Fruit fly (Drosophila melanogaster) whole organism, wandering third instar larva: ENCODE data around the gene Hecw.

Experiments
- Abd-B ChIP-seq: fragments of >200 bp; optimal IDR thresholded peaks from 2 replicates; lab custom pipeline; 2017; ENCODE audit warnings: missing biosample characterization, missing genetic modification characterization
- CG32264 ChIP-seq: fragments of 200-800 bp; sonication (Bioruptor generic); optimal IDR thresholded peaks from 2 replicates; lab custom pipeline; 2016; ENCODE audit warnings: missing biosample characterization, missing genetic modification characterization
- CG9705 ChIP-seq: fragments of 200-800 bp; sonication (Bioruptor generic); optimal IDR thresholded peaks from 2 replicates; lab custom pipeline; 2018; ENCODE audit warnings: missing biosample characterization, mild to moderate bottlenecking, missing genetic modification characterization
- CrebA ChIP-seq: fragments of 200-800 bp; sonication (Bioruptor generic); optimal IDR thresholded peaks from 2 replicates; lab custom pipeline; 2016; ENCODE audit warnings: missing biosample characterization, mild to moderate bottlenecking, missing genetic modification characterization, borderline replicate concordance
- Dfd ChIP-seq: fragments of >200 bp; optimal IDR thresholded peaks from 2 replicates; lab custom pipeline; 2017; ENCODE audit warnings: missing biosample characterization, missing genetic modification characterization
- Dif ChIP-seq: fragments of 200-275, 200-300 bp; sonication (Bioruptor generic); optimal IDR thresholded peaks from 2 replicates; lab custom pipeline; 2018; ENCODE audit warnings: missing biosample characterization, missing genetic modification characterization; ENCODE audit not compliant: partially characterized antibody
- GATAd ChIP-seq: sonication (Bioruptor generic); optimal IDR thresholded peaks from 2 replicates; lab custom pipeline; 2016; ENCODE audit warnings: missing biosample characterization, missing genetic modification characterization
- HLH106 ChIP-seq: fragments of 200-800 bp; optimal IDR thresholded peaks from 3 replicates; lab custom pipeline; 2019; ENCODE audit warnings: missing biosample characterization, mild to moderate bottlenecking, missing genetic modification characterization, moderate library complexity
- Hnf4 ChIP-seq: fragments of 200-800 bp; sonication (Bioruptor generic); optimal IDR thresholded peaks from 2 replicates; lab custom pipeline; 2016; ENCODE audit warnings: missing biosample characterization, mild to moderate bottlenecking, missing genetic modification characterization
- Hr78 ChIP-seq: fragments of >200 bp; optimal IDR thresholded peaks from 2 replicates; lab custom pipeline; 2017; ENCODE audit warnings: missing biosample characterization, missing genetic modification characterization
- Hr83 ChIP-seq: fragments of 200-300 bp; sonication (Bioruptor generic); optimal IDR thresholded peaks from 2 replicates; lab custom pipeline; 2016; ENCODE audit warnings: missing biosample characterization, mild to moderate bottlenecking, missing genetic modification characterization, moderate library complexity; ENCODE audit not compliant: poor library complexity, severe bottlenecking
- Jra ChIP-seq: sonication (Bioruptor generic); optimal IDR thresholded peaks from 2 replicates; lab custom pipeline; 2016; ENCODE audit warnings: missing biosample characterization, missing genetic modification characterization
- Mio ChIP-seq: sonication (Bioruptor generic); optimal IDR thresholded peaks from 2 replicates; lab custom pipeline; 2016; ENCODE audit warnings: missing biosample characterization, missing genetic modification characterization
- Myc ChIP-seq: fragments of >200 bp; optimal IDR thresholded peaks from 2 replicates; lab custom pipeline; 2017
- N ChIP-seq: fragments of >200 bp; optimal IDR thresholded peaks from 2 replicates; lab custom pipeline; 2018; ENCODE audit warnings: missing biosample characterization, missing external identifiers, missing genetic modification characterization
- OdsH ChIP-seq: fragments of 200-800 bp; sonication (Bioruptor generic); optimal IDR thresholded peaks from 2 replicates; lab custom pipeline; 2016; ENCODE audit warnings: missing biosample characterization, mild to moderate bottlenecking, missing genetic modification characterization
- Rel ChIP-seq, 2 experiments: fragments of 200-800 bp; sonication (Bioruptor generic) in 1 of 2; optimal IDR thresholded peaks; 2 replicates in 1 of 2; 3 replicates in 1 of 2; lab custom pipeline; 2016 to 2019; ENCODE audit warnings: mild to moderate bottlenecking in 2 of 2, missing biosample characterization in 2 of 2, missing genetic modification characterization in 2 of 2, moderate library complexity in 1 of 2
- Sp1 ChIP-seq: fragments of 200-800 bp; sonication (Bioruptor generic); optimal IDR thresholded peaks from 3 replicates; lab custom pipeline; 2019; ENCODE audit warnings: missing biosample characterization, mild to moderate bottlenecking, missing genetic modification characterization, moderate library complexity
- Vsx2 ChIP-seq: fragments of 200-300, 225-300 bp; sonication (Bioruptor generic); optimal IDR thresholded peaks from 2 replicates; lab custom pipeline; 2018; ENCODE audit warnings: missing biosample characterization, missing genetic modification characterization; ENCODE audit not compliant: partially characterized antibody
- br ChIP-seq: fragments of 200-800 bp; sonication (Bioruptor generic); optimal IDR thresholded peaks from 2 replicates; lab custom pipeline; 2016; ENCODE audit warnings: missing biosample characterization, missing genetic modification characterization
- brk ChIP-seq: fragments of 200-800 bp; sonication (Bioruptor generic); optimal IDR thresholded peaks from 2 replicates; lab custom pipeline; 2016; ENCODE audit warnings: missing biosample characterization, mild to moderate bottlenecking, missing genetic modification characterization
- dl ChIP-seq, 2 experiments: fragments of 175-275, 200-275 bp in 1 of 2; fragments of 200-275 bp in 1 of 2; sonication (Bioruptor generic); optimal IDR thresholded peaks; lab custom pipeline; 2018; ENCODE audit warnings: mild to moderate bottlenecking in 2 of 2, missing biosample characterization in 2 of 2, missing genetic modification characterization in 2 of 2, moderate library complexity in 2 of 2; ENCODE audit not compliant: partially characterized antibody in 2 of 2, insufficient read depth in 1 of 2
- dmrt93B ChIP-seq: fragments of 200-800 bp; sonication (Bioruptor generic); optimal IDR thresholded peaks from 2 replicates; lab custom pipeline; 2018; ENCODE audit warnings: missing biosample characterization, mild to moderate bottlenecking, missing genetic modification characterization
- dsf ChIP-seq: sonication (Bioruptor generic); optimal IDR thresholded peaks from 2 replicates; lab custom pipeline; 2016; ENCODE audit warnings: missing biosample characterization, missing genetic modification characterization, borderline replicate concordance
- ey ChIP-seq: fragments of 200-800 bp; sonication (Bioruptor generic); optimal IDR thresholded peaks from 2 replicates; lab custom pipeline; 2016; ENCODE audit warnings: missing biosample characterization, missing genetic modification characterization
- foxo ChIP-seq, 2 experiments: fragments of 200-800 bp; sonication (Bioruptor generic); optimal IDR thresholded peaks; 2 replicates in 1 of 2; 3 replicates in 1 of 2; lab custom pipeline; 2016 to 2017; ENCODE audit warnings: missing biosample characterization in 2 of 2, missing genetic modification characterization in 2 of 2
- fru ChIP-seq: fragments of 200-800 bp; sonication (Bioruptor generic); optimal IDR thresholded peaks from 3 replicates; lab custom pipeline; 2016; ENCODE audit warnings: missing biosample characterization, mild to moderate bottlenecking, missing genetic modification characterization
- h ChIP-seq: fragments of 200-800 bp; sonication (Bioruptor generic); optimal IDR thresholded peaks from 3 replicates; lab custom pipeline; 2016; ENCODE audit warnings: missing biosample characterization, mild to moderate bottlenecking, missing genetic modification characterization
- jim ChIP-seq: fragments of 175-275, 200-325 bp; sonication (Bioruptor generic); optimal IDR thresholded peaks from 2 replicates; lab custom pipeline; 2016; ENCODE audit warnings: missing biosample characterization, mild to moderate bottlenecking, missing genetic modification characterization
- lola ChIP-seq: fragments of >200 bp; optimal IDR thresholded peaks from 2 replicates; lab custom pipeline; 2017; ENCODE audit warnings: missing biosample characterization, missing genetic modification characterization
- pan ChIP-seq: fragments of >200 bp; optimal IDR thresholded peaks from 2 replicates; lab custom pipeline; 2017
- psq ChIP-seq: fragments of 200-800 bp; sonication (Bioruptor generic); optimal IDR thresholded peaks from 3 replicates; lab custom pipeline; 2017; ENCODE audit warnings: missing biosample characterization, mild to moderate bottlenecking, missing genetic modification characterization, moderate library complexity
- rgr ChIP-seq: fragments of 200-800 bp; sonication (Bioruptor generic); optimal IDR thresholded peaks from 3 replicates; lab custom pipeline; 2016; ENCODE audit warnings: missing biosample characterization, mild to moderate bottlenecking, missing genetic modification characterization
- sage ChIP-seq: fragments of 200-800 bp; sonication (Bioruptor generic); optimal IDR thresholded peaks from 2 replicates; lab custom pipeline; 2016; ENCODE audit warnings: missing biosample characterization, mild to moderate bottlenecking, missing genetic modification characterization
- sv ChIP-seq: fragments of 200-800 bp; sonication (Bioruptor generic); optimal IDR thresholded peaks from 3 replicates; lab custom pipeline; 2016; ENCODE audit warnings: missing biosample characterization, missing genetic modification characterization
- tai ChIP-seq: sonication (Bioruptor generic); optimal IDR thresholded peaks from 2 replicates; lab custom pipeline; 2016; ENCODE audit warnings: missing biosample characterization, missing genetic modification characterization
- usp ChIP-seq: fragments of >200 bp; optimal IDR thresholded peaks from 2 replicates; lab custom pipeline; 2017; ENCODE audit warnings: missing biosample characterization, missing genetic modification characterization
- woc ChIP-seq: sonication (Bioruptor generic); optimal IDR thresholded peaks from 2 replicates; lab custom pipeline; 2016; ENCODE audit warnings: missing biosample characterization, mild to moderate bottlenecking, missing genetic modification characterization

Hecw gene

dm6 chrX:9581869-9582268 lies 26.9 kb upstream of the Hecw start:
- TF ChIP-seq woc (GFP tag; lab: Kevin White, UChicago) (peak; percentile 28), brk (GFP tag; lab: Kevin White, UChicago) (no peak), pan (lab: Kevin White, UChicago) (no peak), Vsx2 (no peak), HLH106 (tag; lab: Kevin White, UChicago) (no peak), dmrt93B (GFP tag; lab: Kevin White, UChicago) (no peak), foxo (GFP tag; optimal IDR thresholded peaks at IDR 0.05; lab: Kevin White, UChicago) (peak in 1 of 2 experiments; percentile 9), sv (GFP tag; lab: Kevin White, UChicago) (no peak), dsf (GFP tag; lab: Kevin White, UChicago) (no peak), ey (no peak), Abd-B (GFP tag; lab: Kevin White, UChicago) (no peak), Rel (GFP tag; optimal IDR thresholded peaks at IDR 0.05; lab: Kevin White, UChicago) (no peak), Rel (tag; optimal IDR thresholded peaks at IDR 0.05; lab: Kevin White, UChicago) (peak; percentile 27), fru (GFP tag; lab: Kevin White, UChicago) (no peak), br (GFP tag; lab: Kevin White, UChicago) (no peak), lola (GFP tag; lab: Kevin White, UChicago) (no peak), Hnf4 (no peak), Myc (lab: Kevin White, UChicago) (no peak), CrebA (GFP tag; lab: Kevin White, UChicago) (no peak), CG32264 (GFP tag; lab: Kevin White, UChicago) (no peak), N (GFP tag; lab: Kevin White, UChicago) (no peak), OdsH (GFP tag; lab: Kevin White, UChicago) (no peak), tai (GFP tag; lab: Kevin White, UChicago) (no peak), CG9705 (GFP tag; lab: Kevin White, UChicago) (no peak), dl (GFP tag; optimal IDR thresholded peaks at IDR 0.05; lab: Kevin White, UChicago; ENCODE audit: insufficient read depth in 1 of 2, partially characterized antibody in 2 of 2) (no peak), GATAd (GFP tag; lab: Kevin White, UChicago) (no peak), Jra (GFP tag; lab: Kevin White, UChicago) (no peak), h (GFP tag; lab: Kevin White, UChicago) (no peak), Hr78 (GFP tag; lab: Kevin White, UChicago) (no peak), Dif (no peak), psq (GFP tag; lab: Kevin White, UChicago) (peak; percentile 3), Dfd (GFP tag; lab: Kevin White, UChicago) (no peak), Sp1 (GFP tag; lab: Kevin White, UChicago) (no peak), usp (GFP tag; lab: Kevin White, UChicago) (no peak), jim (GFP tag; lab: Kevin White, UChicago) (no peak), rgr (GFP tag; lab: Kevin White, UChicago) (no peak), Hr83 (GFP tag; lab: Kevin White, UChicago) (peak; percentile 1), Mio (GFP tag; lab: Kevin White, UChicago) (no peak), sage (no peak)

- TF ChIP-seq Dif (no peak), rgr (GFP tag; lab: Kevin White, UChicago) (peak; percentile 57), pan (lab: Kevin White, UChicago) (no peak), psq (GFP tag; lab: Kevin White, UChicago) (peak; percentile 45), Myc (lab: Kevin White, UChicago) (no peak), Hr78 (GFP tag; lab: Kevin White, UChicago) (no peak), ey (peak; percentile 55), h (GFP tag; lab: Kevin White, UChicago) (peak; percentile 68), sv (GFP tag; lab: Kevin White, UChicago) (no peak), Hr83 (GFP tag; lab: Kevin White, UChicago) (no peak), Jra (GFP tag; lab: Kevin White, UChicago) (peak; percentile 20), CG9705 (GFP tag; lab: Kevin White, UChicago) (peak; percentile 1), Hnf4 (peak; percentile 22), HLH106 (tag; lab: Kevin White, UChicago) (peak; percentile 70), sage (no peak), Vsx2 (no peak), dmrt93B (GFP tag; lab: Kevin White, UChicago) (peak; percentile 41), woc (GFP tag; lab: Kevin White, UChicago) (peak; percentile 36), dl (GFP tag; optimal IDR thresholded peaks at IDR 0.05; lab: Kevin White, UChicago; ENCODE audit: insufficient read depth in 1 of 2, partially characterized antibody in 2 of 2) (no peak), CrebA (GFP tag; lab: Kevin White, UChicago) (no peak), Mio (GFP tag; lab: Kevin White, UChicago) (no peak), GATAd (GFP tag; lab: Kevin White, UChicago) (no peak), Abd-B (GFP tag; lab: Kevin White, UChicago) (no peak), brk (GFP tag; lab: Kevin White, UChicago) (peak; percentile 40), CG32264 (GFP tag; lab: Kevin White, UChicago) (no peak), tai (GFP tag; lab: Kevin White, UChicago) (no peak), br (GFP tag; lab: Kevin White, UChicago) (peak; percentile 36), lola (GFP tag; lab: Kevin White, UChicago) (no peak), Rel (GFP tag; optimal IDR thresholded peaks at IDR 0.05; lab: Kevin White, UChicago) (no peak), Rel (tag; optimal IDR thresholded peaks at IDR 0.05; lab: Kevin White, UChicago) (peak; percentile 25), foxo (GFP tag; optimal IDR thresholded peaks at IDR 0.05; lab: Kevin White, UChicago) (peak in 1 of 2 experiments; percentile 73), Dfd (GFP tag; lab: Kevin White, UChicago) (peak; percentile 14), fru (GFP tag; lab: Kevin White, UChicago) (peak; percentile 64), jim (GFP tag; lab: Kevin White, UChicago) (no peak), dsf (GFP tag; lab: Kevin White, UChicago) (no peak), usp (GFP tag; lab: Kevin White, UChicago) (no peak), N (GFP tag; lab: Kevin White, UChicago) (no peak), OdsH (GFP tag; lab: Kevin White, UChicago) (peak; percentile 70), Sp1 (GFP tag; lab: Kevin White, UChicago) (peak; percentile 76)
Measured at dm6 chrX:9582659-9583317, 26.0 kb upstream of the Hecw start.
